Worm (Caenorhabditis elegans) whole organism, L2 larva: Measurements from ENCODE around the gene C03B1.2.

Experiments
- Y55F3AM.14 ChIP-seq: fragments of 200-800 bp; sonication (Bioruptor generic); optimal IDR thresholded peaks from 2 replicates; lab custom pipeline; 2018; ENCODE audit warnings: mild to moderate bottlenecking, missing genetic modification characterization, missing compliant biosample characterization
- ceh-16 ChIP-seq: fragments of 150-350 bp; optimal IDR thresholded peaks from 2 replicates; lab custom pipeline; 2014; ENCODE audit warnings: missing biosample characterization, missing genetic modification characterization
- elt-3 ChIP-seq: sonication (generic microtip); optimal IDR thresholded peaks from 2 replicates; lab custom pipeline; 2017; ENCODE audit warnings: missing biosample characterization, missing genetic modification characterization
- nhr-237 ChIP-seq: fragments of 150-350 bp; optimal IDR thresholded peaks from 2 replicates; lab custom pipeline; 2014; ENCODE audit warnings: missing biosample characterization, missing genetic modification characterization
- skn-1 ChIP-seq: sonication (generic microtip); optimal IDR thresholded peaks from 2 replicates; lab custom pipeline; 2017; ENCODE audit warnings: missing biosample characterization, missing genetic modification characterization
- unc-39 ChIP-seq: fragments of 150-350 bp; optimal IDR thresholded peaks from 2 replicates; lab custom pipeline; 2014; ENCODE audit warnings: missing biosample characterization, missing genetic modification characterization
- zag-1 ChIP-seq: fragments of 150-350 bp; optimal IDR thresholded peaks from 2 replicates; lab custom pipeline; 2014; ENCODE audit warnings: missing biosample characterization, missing genetic modification characterization

- TF ChIP-seq zag-1 (tag; lab: Kevin White, UChicago) (no peak), ceh-16 (tag; lab: Kevin White, UChicago) (no peak), Y55F3AM.14 (GFP tag; lab: Kevin White, UChicago) (no peak), nhr-237 (tag; lab: Kevin White, UChicago) (no peak), unc-39 (tag; lab: Kevin White, UChicago) (no peak), elt-3 (no peak), skn-1 (tag; lab: Kevin White, UChicago) (no peak)
Measured at ce11 chrX:6326088-6326487, 43.7 kb upstream of the C03B1.2 start, which contains the start of gene col-168.
